Worm (Caenorhabditis elegans): ENCODE measurements around the gene T13C2.2.

Gene T13C2.2

DNA sequence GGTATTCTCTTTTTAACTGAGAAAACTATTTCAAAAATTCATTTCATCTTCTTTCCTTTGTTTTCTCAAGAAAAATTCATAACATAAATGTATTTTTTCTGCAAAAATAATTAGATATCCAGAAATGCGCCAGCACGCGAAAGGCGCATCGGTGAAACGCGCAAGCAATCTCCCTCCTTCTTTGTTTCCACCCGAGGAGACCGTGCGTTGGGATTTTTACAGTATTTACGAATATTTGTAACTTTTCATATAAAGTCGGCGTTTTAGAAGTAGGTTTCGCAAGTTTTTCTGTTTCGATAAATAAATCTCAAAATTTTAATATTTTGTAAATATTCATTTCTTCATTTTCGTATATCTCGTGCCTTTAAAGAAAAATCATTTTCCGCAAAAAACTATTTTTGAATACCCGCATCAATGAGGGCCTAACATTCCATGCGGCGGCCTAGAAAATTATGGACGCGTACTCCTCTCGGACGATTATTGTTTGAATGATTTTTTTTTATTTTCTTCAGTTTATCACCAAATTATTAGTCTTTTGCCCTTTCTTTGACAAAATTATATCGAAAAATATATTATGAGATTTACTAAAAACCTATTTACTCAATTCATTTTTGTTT, 15.5 kb upstream of the T13C2.2 start, which contains the start of gene ssup-72 (continued):
- no peak for TF ChIP-seq mxl-3 (GFP tag; optimal IDR thresholded peaks at IDR 0.05)
- TF ChIP-seq gei-8 (GFP tag; optimal IDR thresholded peaks at IDR 0.05), result no peak
- peak in 1 of 2 experiments; percentile 77 for TF ChIP-seq hif-1 (tag; optimal IDR thresholded peaks at IDR 0.05)
- peak; percentile 6 for TF ChIP-seq hlh-11 (tag; optimal IDR thresholded peaks at IDR 0.05)
- TF ChIP-seq dmd-6 (GFP tag; IDR thresholded peaks at IDR 0.05), result no peak; the same call in 1 of the 2 replicates
- TF ChIP-seq fkh-10 (GFP tag; optimal IDR thresholded peaks at IDR 0.05), result no peak
- no peak for TF ChIP-seq dmd-8 (GFP tag; IDR thresholded peaks at IDR 0.05)
- no peak for TF ChIP-seq set-16 (GFP tag; IDR thresholded peaks at IDR 0.05)
- TF ChIP-seq F49E8.2 (tag; optimal IDR thresholded peaks at IDR 0.05; ENCODE audit: borderline replicate concordance), result peak; percentile 60
- peak; percentile 75 for TF ChIP-seq unc-130 (GFP tag; optimal IDR thresholded peaks at IDR 0.05)
- TF ChIP-seq pha-4 (GFP tag; IDR thresholded peaks at IDR 0.05), result no peak
- TF ChIP-seq pha-4 (tag; optimal IDR thresholded peaks at IDR 0.05), result no peak
- no peak for TF ChIP-seq php-3 (GFP tag; IDR thresholded peaks at IDR 0.05)
- no peak for TF ChIP-seq zip-11 (GFP tag; IDR thresholded peaks at IDR 0.05)
- peak; percentile 88 for TF ChIP-seq dpl-1 (GFP tag; optimal IDR thresholded peaks at IDR 0.05)
- no peak for TF ChIP-seq tag-97 (GFP tag; IDR thresholded peaks at IDR 0.05)
- TF ChIP-seq unc-39 (tag; optimal IDR thresholded peaks at IDR 0.05), result no peak
- TF ChIP-seq lim-7 (GFP tag; IDR thresholded peaks at IDR 0.05), result no peak
- TF ChIP-seq lin-29 (GFP tag; IDR thresholded peaks at IDR 0.05), result no peak
- peak; percentile 5 for TF ChIP-seq aha-1 (tag)
- no peak for TF ChIP-seq ces-1 (GFP tag; optimal IDR thresholded peaks at IDR 0.05)
- TF ChIP-seq dmd-9 (GFP tag; IDR thresholded peaks at IDR 0.05), result no peak
- TF ChIP-seq attf-4 (tag; optimal IDR thresholded peaks at IDR 0.05), result no peak
- peak; percentile 2 for TF ChIP-seq nhr-28 (tag; optimal IDR thresholded peaks at IDR 0.05)
- TF ChIP-seq unc-62 (GFP tag; optimal IDR thresholded peaks at IDR 0.05 in 1 of 2), result no peak
- no peak for TF ChIP-seq unc-62 (tag; optimal IDR thresholded peaks at IDR 0.05)
- TF ChIP-seq lsy-2 (tag; optimal IDR thresholded peaks at IDR 0.05), result peak in 1 of 2 experiments; percentile 84
- no peak for TF ChIP-seq pqm-1 (tag; optimal IDR thresholded peaks at IDR 0.05)
- TF ChIP-seq mep-1 (tag; optimal IDR thresholded peaks at IDR 0.05), result peak; percentile 65
- TF ChIP-seq nhr-111 (GFP tag; optimal IDR thresholded peaks at IDR 0.05), result no peak
- no peak for TF ChIP-seq nhr-25 (tag; optimal IDR thresholded peaks at IDR 0.05; ENCODE audit: borderline replicate concordance, insufficient read depth)
- TF ChIP-seq duxl-1 (tag; optimal IDR thresholded peaks at IDR 0.05; ENCODE audit: poor library complexity), result no peak
- no peak for TF ChIP-seq nhr-10 (tag; optimal IDR thresholded peaks at IDR 0.05)
- no peak for TF ChIP-seq daf-19 (GFP tag; conservative IDR thresholded peaks at IDR 0.05)
- TF ChIP-seq rbr-2 (tag; optimal IDR thresholded peaks at IDR 0.05), result peak; percentile 49
- peak; percentile 43; the same call in 1 of the 2 replicates for TF ChIP-seq ZK337.2 (GFP tag; IDR thresholded peaks at IDR 0.05)
- no peak for TF ChIP-seq ama-1 (optimal IDR thresholded peaks at IDR 0.05)

ce11 chrII:6779104-6779503, 12.9 kb upstream of the T13C2.2 start, which contains the start of gene T13C2.7:
Gene T13C2.7, plus strand, starts transcription at chrII:6779404.
- TF ChIP-seq fos-1 (tag; optimal IDR thresholded peaks at IDR 0.05) (no peak), dmd-8 (GFP tag; IDR thresholded peaks at IDR 0.05) (no peak)

- TF ChIP-seq hmg-1.1 (GFP tag; IDR thresholded peaks at IDR 0.05), result no peak
- TF ChIP-seq F37D6.2 (tag; optimal IDR thresholded peaks at IDR 0.05), result no peak
- no peak for TF ChIP-seq F49E8.2 (tag; optimal IDR thresholded peaks at IDR 0.05; ENCODE audit: borderline replicate concordance)
- no peak for TF ChIP-seq nhr-25 (tag; optimal IDR thresholded peaks at IDR 0.05; ENCODE audit: borderline replicate concordance, insufficient read depth)
- no peak for TF ChIP-seq saeg-2 (GFP tag; IDR thresholded peaks at IDR 0.05)
- TF ChIP-seq zag-1 (tag; optimal IDR thresholded peaks at IDR 0.05), result no peak
- no peak for TF ChIP-seq egl-43 (GFP tag; IDR thresholded peaks at IDR 0.05)
- TF ChIP-seq pha-4 (GFP tag; IDR thresholded peaks at IDR 0.05), result no peak
- no peak for TF ChIP-seq pha-4 (tag; optimal IDR thresholded peaks at IDR 0.05)
- TF ChIP-seq lim-7 (GFP tag; IDR thresholded peaks at IDR 0.05), result no peak
- TF ChIP-seq egl-27 (tag; optimal IDR thresholded peaks at IDR 0.05), result no peak
- no peak for TF ChIP-seq Y5F2A.4 (GFP tag; optimal IDR thresholded peaks at IDR 0.05)
- TF ChIP-seq Y48G9A.11 (GFP tag; IDR thresholded peaks at IDR 0.05), result no peak
- TF ChIP-seq dve-1 (tag; optimal IDR thresholded peaks at IDR 0.05; ENCODE audit: insufficient read depth), result peak; percentile 31
- no peak for TF ChIP-seq nhr-237 (tag; optimal IDR thresholded peaks at IDR 0.05)
- no peak for TF ChIP-seq vab-7 (GFP tag; IDR thresholded peaks at IDR 0.05)
- no peak for TF ChIP-seq nhr-77 (tag; optimal IDR thresholded peaks at IDR 0.05)
- no peak for TF ChIP-seq fos-1 (tag; optimal IDR thresholded peaks at IDR 0.05)
These were observed 10.8 kb upstream of the T13C2.2 start for ce11 chrII:6781231-6781630.
